Worm (Caenorhabditis elegans) whole organism, L4/young adult: ENCODE measurements around the gene gcs-1.

ENCODE experiments used
- W03F9.2 ChIP-seq: fragments of 150-350 bp; optimal IDR thresholded peaks from 2 replicates; lab custom pipeline; 2014; ENCODE audit warnings: missing biosample characterization, missing genetic modification characterization
- dao-5 ChIP-seq: sonication (generic microtip); optimal IDR thresholded peaks from 2 replicates; lab custom pipeline; 2016; ENCODE audit warnings: missing genotype, missing genetic modification characterization, moderate library complexity, missing compliant biosample characterization
- him-1 ChIP-seq: sonication (generic microtip); optimal IDR thresholded peaks from 2 replicates; lab custom pipeline; 2016; ENCODE audit warnings: missing genotype, missing genetic modification reagents, missing genetic modification characterization, missing compliant biosample characterization

- TF ChIP-seq him-1 (tag; lab: Kevin White, UChicago) (peak; percentile 31), dao-5 (tag; lab: Kevin White, UChicago) (peak; percentile 18), W03F9.2 (no peak)
Observed at ce11 chrII:9061557-9062183, 23.6 kb upstream of the gcs-1 start.
